Worm (Caenorhabditis elegans): ENCODE data around the gene grl-7.

The grl-7 gene

ce11 chrV:11304879-11305278 lies 41.9 kb downstream of the grl-7 start, which contains the start of gene srh-45:
Gene srh-45, minus strand, starts transcription at chrV:11304979.
- TF ChIP-seq ztf-11 (tag; optimal IDR thresholded peaks at IDR 0.05) (no peak), sox-4 (tag; optimal IDR thresholded peaks at IDR 0.05) (no peak)

DNA sequence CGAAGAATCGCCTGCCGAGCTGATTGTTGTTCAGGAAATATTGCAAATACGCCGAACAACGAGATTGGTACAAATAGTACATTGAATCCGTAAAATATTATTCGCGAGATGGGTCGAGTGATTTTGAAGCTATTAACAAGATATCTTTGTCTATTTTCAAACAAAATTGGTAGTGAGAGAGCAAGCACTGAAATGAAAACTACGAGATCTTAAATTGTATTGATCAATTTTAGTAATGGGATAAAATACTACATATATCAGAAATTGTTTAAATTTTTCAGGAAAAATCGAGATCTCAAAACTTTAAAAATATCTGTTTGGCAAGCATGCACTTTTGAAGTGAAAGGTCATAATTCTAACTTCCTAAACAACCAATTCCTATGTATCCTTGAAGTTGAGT lies 42.6 kb downstream of the grl-7 start:
- TF ChIP-seq lir-3 (tag; optimal IDR thresholded peaks at IDR 0.05; ENCODE audit: poor library complexity), result no peak
- TF ChIP-seq ceh-8 (GFP tag; optimal IDR thresholded peaks at IDR 0.05), result no peak
- TF ChIP-seq dsc-1 (tag; optimal IDR thresholded peaks at IDR 0.05), result no peak
- TF ChIP-seq lsy-2 (tag; optimal IDR thresholded peaks at IDR 0.05), result no peak
- no peak for TF ChIP-seq lin-14 (GFP tag; optimal IDR thresholded peaks at IDR 0.05)
- TF ChIP-seq nhr-84 (tag; optimal IDR thresholded peaks at IDR 0.05), result no peak
- no peak for TF ChIP-seq nhr-237 (tag; optimal IDR thresholded peaks at IDR 0.05)
- TF ChIP-seq jun-1 (tag; optimal IDR thresholded peaks at IDR 0.05), result no peak
- TF ChIP-seq C04F5.9 (tag; optimal IDR thresholded peaks at IDR 0.05), result no peak
- TF ChIP-seq hlh-4 (tag; optimal IDR thresholded peaks at IDR 0.05), result no peak
- TF ChIP-seq rnt-1 (tag; optimal IDR thresholded peaks at IDR 0.05), result no peak
- TF ChIP-seq lin-13 (GFP tag; optimal IDR thresholded peaks at IDR 0.05), result no peak
- TF ChIP-seq hpl-2 (GFP tag; optimal IDR thresholded peaks at IDR 0.05), result no peak
- TF ChIP-seq zag-1 (tag; optimal IDR thresholded peaks at IDR 0.05), result no peak
- no peak for TF ChIP-seq elt-2 (tag; optimal IDR thresholded peaks at IDR 0.05)
- TF ChIP-seq egl-13 (tag; optimal IDR thresholded peaks at IDR 0.05), result no peak
- no peak for TF ChIP-seq egl-27 (tag; optimal IDR thresholded peaks at IDR 0.05)
- TF ChIP-seq snu-23 (GFP tag; optimal IDR thresholded peaks at IDR 0.05), result no peak

DNA sequence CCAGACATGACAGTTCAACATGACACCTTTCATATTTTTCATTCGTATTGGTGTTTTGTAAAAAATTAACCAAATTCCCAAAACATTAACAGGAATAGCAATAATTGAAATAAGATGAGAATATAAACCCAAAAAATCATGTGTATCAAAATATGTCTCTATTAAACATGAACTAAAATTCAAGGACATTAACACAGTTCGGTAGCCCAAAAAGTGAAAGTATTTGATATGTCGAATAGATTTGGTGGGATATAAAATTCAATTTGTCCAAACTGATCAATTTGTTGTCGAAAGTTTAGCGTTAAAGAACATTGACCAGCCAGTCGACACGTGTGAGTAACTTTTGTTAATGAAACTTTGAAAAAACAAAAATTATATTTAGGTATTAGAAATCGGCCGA lies 44.1 kb downstream of the grl-7 start, which contains the start of gene srh-46:
Gene srh-46 (minus strand): TSS at position 189 of the 400 bp plus-strand sequence.
- TF ChIP-seq elt-3 (tag; optimal IDR thresholded peaks at IDR 0.05), result no peak
- TF ChIP-seq blmp-1 (tag; optimal IDR thresholded peaks at IDR 0.05), result peak; percentile 89

DNA sequence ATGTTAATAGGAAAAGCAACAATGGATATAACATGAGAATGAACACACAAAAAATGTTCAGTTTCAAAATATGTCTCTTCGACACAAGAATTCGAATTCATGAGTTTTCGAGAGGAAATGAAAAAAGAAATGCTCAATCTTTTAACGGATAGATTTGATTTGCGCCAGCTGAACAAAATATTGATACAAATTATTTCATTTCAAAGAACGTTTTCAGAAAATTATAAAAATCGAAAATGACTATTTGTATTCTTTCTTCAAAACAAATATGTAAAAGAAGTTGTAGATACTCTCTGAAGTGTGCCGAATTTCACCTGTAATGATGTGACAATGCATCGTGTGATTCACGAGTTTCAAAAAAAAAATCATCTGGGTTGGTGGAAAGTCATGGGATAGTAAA lies 46.3 kb downstream of the grl-7 start, which contains the start of gene srh-47:
Gene srh-47 (minus strand): TSS at position 101 of the 400 bp plus-strand sequence.
- TF ChIP-seq nhr-84 (tag; optimal IDR thresholded peaks at IDR 0.05) (no peak), egl-13 (tag; optimal IDR thresholded peaks at IDR 0.05) (no peak), hlh-17 (GFP tag; optimal IDR thresholded peaks at IDR 0.05; ENCODE audit: borderline replicate concordance) (no peak), lsy-2 (tag; optimal IDR thresholded peaks at IDR 0.05) (no peak), ztf-11 (tag; optimal IDR thresholded peaks at IDR 0.05) (no peak), alr-1 (tag; optimal IDR thresholded peaks at IDR 0.05; ENCODE audit: borderline replicate concordance) (no peak), ces-1 (GFP tag; optimal IDR thresholded peaks at IDR 0.05) (no peak), nhr-28 (tag; optimal IDR thresholded peaks at IDR 0.05) (no peak), snpc-4 (tag; optimal IDR thresholded peaks at IDR 0.05) (no peak), lin-13 (GFP tag; optimal IDR thresholded peaks at IDR 0.05) (no peak), tbx-2 (tag; optimal IDR thresholded peaks at IDR 0.05) (no peak), swsn-7 (tag; optimal IDR thresholded peaks at IDR 0.05) (no peak), nhr-20 (tag; optimal IDR thresholded peaks at IDR 0.05) (no peak), unc-30 (tag; optimal IDR thresholded peaks at IDR 0.05) (no peak), rnt-1 (tag; optimal IDR thresholded peaks at IDR 0.05) (no peak), nhr-71 (tag; optimal IDR thresholded peaks at IDR 0.05) (no peak)

DNA sequence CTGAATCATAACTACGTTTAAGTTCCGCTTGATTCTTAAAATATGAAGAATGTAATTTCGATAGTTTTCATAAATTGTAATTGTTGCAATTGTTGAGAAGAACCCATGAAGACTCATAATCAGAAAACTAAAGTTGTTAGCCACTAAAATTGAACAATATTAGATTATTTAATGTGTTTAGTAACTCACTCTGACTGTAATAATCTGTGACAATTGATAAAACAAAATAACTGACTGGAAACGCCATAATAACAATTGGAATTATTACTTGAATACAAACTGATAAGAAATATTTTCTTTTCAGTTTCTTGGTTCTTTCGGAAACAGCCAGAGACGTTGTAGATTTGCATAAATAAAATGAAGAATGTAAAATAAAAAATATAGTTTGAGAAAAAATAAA lies 47.4 kb downstream of the grl-7 start:
- TF ChIP-seq Y116A8C.19 (tag; optimal IDR thresholded peaks at IDR 0.05; ENCODE audit: borderline replicate concordance), result no peak
- TF ChIP-seq jun-1 (tag; optimal IDR thresholded peaks at IDR 0.05), result peak; percentile 54
